Fruit fly (Drosophila melanogaster) whole organism, wandering third instar larva: Measurements from ENCODE around the gene MICU3.

Experiments
- CG32264 ChIP-seq: fragments of 200-800 bp; sonication (Bioruptor generic); optimal IDR thresholded peaks from 2 replicates; lab custom pipeline; 2016; ENCODE audit warnings: missing biosample characterization, missing genetic modification characterization
- Dfd ChIP-seq: fragments of >200 bp; optimal IDR thresholded peaks from 2 replicates; lab custom pipeline; 2017; ENCODE audit warnings: missing biosample characterization, missing genetic modification characterization
- Dif ChIP-seq: fragments of 200-275, 200-300 bp; sonication (Bioruptor generic); optimal IDR thresholded peaks from 2 replicates; lab custom pipeline; 2018; ENCODE audit warnings: missing biosample characterization, missing genetic modification characterization; ENCODE audit not compliant: partially characterized antibody
- HLH106 ChIP-seq: fragments of 200-800 bp; optimal IDR thresholded peaks from 3 replicates; lab custom pipeline; 2019; ENCODE audit warnings: missing biosample characterization, mild to moderate bottlenecking, missing genetic modification characterization, moderate library complexity
- Hr78 ChIP-seq: fragments of >200 bp; optimal IDR thresholded peaks from 2 replicates; lab custom pipeline; 2017; ENCODE audit warnings: missing biosample characterization, missing genetic modification characterization
- Myc ChIP-seq: fragments of >200 bp; optimal IDR thresholded peaks from 2 replicates; lab custom pipeline; 2017
- N ChIP-seq: fragments of >200 bp; optimal IDR thresholded peaks from 2 replicates; lab custom pipeline; 2018; ENCODE audit warnings: missing biosample characterization, missing external identifiers, missing genetic modification characterization
- Rel ChIP-seq, 2 experiments: fragments of 200-800 bp; sonication (Bioruptor generic) in 1 of 2; optimal IDR thresholded peaks; 2 replicates in 1 of 2; 3 replicates in 1 of 2; lab custom pipeline; 2016 to 2019; ENCODE audit warnings: mild to moderate bottlenecking in 2 of 2, missing biosample characterization in 2 of 2, missing genetic modification characterization in 2 of 2, moderate library complexity in 1 of 2
- dsf ChIP-seq: sonication (Bioruptor generic); optimal IDR thresholded peaks from 2 replicates; lab custom pipeline; 2016; ENCODE audit warnings: missing biosample characterization, missing genetic modification characterization, borderline replicate concordance
- h ChIP-seq: fragments of 200-800 bp; sonication (Bioruptor generic); optimal IDR thresholded peaks from 3 replicates; lab custom pipeline; 2016; ENCODE audit warnings: missing biosample characterization, mild to moderate bottlenecking, missing genetic modification characterization
- psq ChIP-seq: fragments of 200-800 bp; sonication (Bioruptor generic); optimal IDR thresholded peaks from 3 replicates; lab custom pipeline; 2017; ENCODE audit warnings: missing biosample characterization, mild to moderate bottlenecking, missing genetic modification characterization, moderate library complexity
- sv ChIP-seq: fragments of 200-800 bp; sonication (Bioruptor generic); optimal IDR thresholded peaks from 3 replicates; lab custom pipeline; 2016; ENCODE audit warnings: missing biosample characterization, missing genetic modification characterization
- usp ChIP-seq: fragments of >200 bp; optimal IDR thresholded peaks from 2 replicates; lab custom pipeline; 2017; ENCODE audit warnings: missing biosample characterization, missing genetic modification characterization
- woc ChIP-seq: sonication (Bioruptor generic); optimal IDR thresholded peaks from 2 replicates; lab custom pipeline; 2016; ENCODE audit warnings: missing biosample characterization, mild to moderate bottlenecking, missing genetic modification characterization

DNA sequence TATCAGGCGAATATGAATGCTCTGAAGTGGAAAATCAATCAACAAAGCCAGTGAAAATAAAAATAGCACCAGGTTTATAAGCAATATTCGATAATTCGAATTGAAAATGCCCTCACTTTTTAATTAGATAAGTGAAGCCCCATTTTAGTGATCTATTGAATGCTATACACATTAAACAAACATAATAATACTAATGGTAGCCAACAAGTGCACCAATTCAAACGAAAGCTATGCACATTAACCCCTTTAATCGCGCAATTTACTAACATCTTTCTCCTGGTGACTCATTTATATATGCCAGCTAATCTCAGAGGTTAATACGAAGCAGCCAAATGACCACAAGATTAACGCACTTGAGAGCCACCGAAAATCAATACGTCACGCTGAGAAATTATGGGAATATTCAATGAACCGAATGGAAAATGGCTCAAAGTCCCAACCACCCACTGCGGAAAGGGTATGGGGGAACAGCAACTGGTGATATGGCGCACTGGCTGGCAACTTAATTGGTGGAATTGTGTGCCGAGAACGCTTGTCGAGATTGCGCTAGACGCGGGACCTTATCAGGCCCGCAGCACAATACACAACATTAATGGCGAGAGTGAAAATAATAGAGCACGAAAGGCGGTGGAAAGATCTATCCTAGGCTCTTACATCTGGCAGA lies 12.4 kb downstream of the MICU3 start:
- TF ChIP-seq Dfd (GFP tag; lab: Kevin White, UChicago) (no peak), Rel (GFP tag; optimal IDR thresholded peaks at IDR 0.05; lab: Kevin White, UChicago) (no peak), Rel (tag; optimal IDR thresholded peaks at IDR 0.05; lab: Kevin White, UChicago) (peak; percentile 49), Hr78 (no peak), Dif (GFP tag; lab: Kevin White, UChicago) (no peak), usp (GFP tag; lab: Kevin White, UChicago) (no peak), h (GFP tag; lab: Kevin White, UChicago) (peak; percentile 57), CG32264 (GFP tag; lab: Kevin White, UChicago) (no peak), N (no peak), woc (no peak), sv (no peak), HLH106 (tag; lab: Kevin White, UChicago) (peak; percentile 8), psq (GFP tag; lab: Kevin White, UChicago) (peak; percentile 40), dsf (GFP tag; lab: Kevin White, UChicago) (no peak), Myc (lab: Kevin White, UChicago) (no peak)
